Worm (Caenorhabditis elegans) whole organism, L4 larva: ENCODE data around the gene C31H2.3.

ENCODE experiments used
- F44E2.7 ChIP-seq: fragments of 200-800 bp; sonication (Bioruptor generic); IDR thresholded peaks from 2 replicates; pipeline ENCODE4 v2.1.2; 2022; ENCODE audit warnings: missing genetic modification characterization, missing compliant biosample characterization
- T26A8.4 ChIP-seq: fragments of 200-800 bp; sonication (Bioruptor generic); IDR thresholded peaks from 2 replicates; pipeline ENCODE4 v1.3.6; 2022; ENCODE audit warnings: missing genetic modification characterization, missing compliant biosample characterization
- Y105C5A.15 ChIP-seq: fragments of 200-800 bp; sonication (Bioruptor generic); IDR thresholded peaks from 2 replicates; pipeline ENCODE4 v1.3.6; 2022; ENCODE audit warnings: missing genetic modification characterization, missing compliant biosample characterization
- Y48G9A.11 ChIP-seq: fragments of 200-800 bp; sonication (Bioruptor generic); IDR thresholded peaks from 2 replicates; pipeline ENCODE4 v1.3.6; 2022; ENCODE audit warnings: missing genetic modification reagents, missing genetic modification characterization, missing compliant biosample characterization
- Y5F2A.4 ChIP-seq: fragments of 200-800 bp; sonication (Bioruptor generic); optimal IDR thresholded peaks from 2 replicates; lab custom pipeline; 2018; ENCODE audit warnings: mild to moderate bottlenecking, missing genetic modification characterization, missing compliant biosample characterization
- aha-1 ChIP-seq: fragments of 150-350 bp; peaks from one replicate; lab custom pipeline; 2014; ENCODE audit warnings: missing biosample characterization, missing genetic modification characterization
- aly-2 ChIP-seq: sonication (generic microtip); optimal IDR thresholded peaks from 2 replicates; lab custom pipeline; 2018; ENCODE audit warnings: missing biosample characterization, missing genetic modification characterization
- attf-4 ChIP-seq: sonication (generic microtip); optimal IDR thresholded peaks from 3 replicates; lab custom pipeline; 2017; ENCODE audit warnings: missing biosample characterization, missing genetic modification characterization
- ceh-20 ChIP-seq: fragments of 200-800 bp; sonication (Bioruptor generic); IDR thresholded peaks from 2 replicates; pipeline ENCODE4 v1.3.6; 2022; ENCODE audit warnings: missing genetic modification reagents, missing genetic modification characterization, missing compliant biosample characterization
- ceh-32 ChIP-seq: sonication (generic microtip); optimal IDR thresholded peaks from 2 replicates; lab custom pipeline; 2016; ENCODE audit warnings: mild to moderate bottlenecking, missing genetic modification characterization, missing compliant biosample characterization; ENCODE audit not compliant: poor library complexity
- ceh-44 ChIP-seq: fragments of 200-800 bp; sonication (Bioruptor generic); IDR thresholded peaks from 2 replicates; pipeline ENCODE4 v1.3.6; 2022; ENCODE audit warnings: missing genetic modification reagents, missing genetic modification characterization, missing compliant biosample characterization
- daf-16 ChIP-seq, 3 experiments: sonication (generic microtip); optimal IDR thresholded peaks; 2 replicates each; lab custom pipeline; 2016 to 2017; ENCODE audit warnings: missing genetic modification characterization in 3 of 3, missing genetic modification reagents in 3 of 3, mild to moderate bottlenecking in 2 of 3, missing compliant biosample characterization in 2 of 3, missing biosample characterization in 1 of 3, moderate library complexity in 1 of 3
- dmd-9 ChIP-seq: fragments of 200-800 bp; sonication (Bioruptor generic); IDR thresholded peaks from 2 replicates; pipeline ENCODE4 v1.3.6; 2022; ENCODE audit warnings: missing genetic modification reagents, missing genetic modification characterization, missing compliant biosample characterization
- duxl-1 ChIP-seq: sonication (generic microtip); optimal IDR thresholded peaks from 2 replicates; lab custom pipeline; 2016; ENCODE audit warnings: mild to moderate bottlenecking, missing genetic modification characterization, moderate library complexity, missing compliant biosample characterization; ENCODE audit not compliant: poor library complexity
- egl-27 ChIP-seq: sonication (generic microtip); optimal IDR thresholded peaks from 3 replicates; lab custom pipeline; 2017; ENCODE audit warnings: missing biosample characterization, missing genetic modification reagents, missing genetic modification characterization
- egl-43 ChIP-seq: fragments of 200-800 bp; sonication (Bioruptor generic); IDR thresholded peaks from 2 replicates; pipeline ENCODE4 v1.3.6; 2022; ENCODE audit warnings: missing genetic modification reagents, missing genetic modification characterization, missing compliant biosample characterization
- fkh-10 ChIP-seq: fragments of 150-350 bp; optimal IDR thresholded peaks from 2 replicates; lab custom pipeline; 2014; ENCODE audit warnings: missing biosample characterization, missing genetic modification reagents, missing genetic modification characterization
- hlh-11 ChIP-seq: fragments of 200-800 bp; sonication (Bioruptor generic); optimal IDR thresholded peaks from 2 replicates; lab custom pipeline; 2018; ENCODE audit warnings: mild to moderate bottlenecking, missing genetic modification characterization, missing compliant biosample characterization
- hlh-30 ChIP-seq: sonication (generic microtip); optimal IDR thresholded peaks from 2 replicates; lab custom pipeline; 2017; ENCODE audit warnings: antibody characterized with exemption, mild to moderate bottlenecking, missing genetic modification characterization, missing compliant biosample characterization; ENCODE audit not compliant: insufficient read depth
- lin-13 ChIP-seq: fragments of 150-350 bp; optimal IDR thresholded peaks from 2 replicates; lab custom pipeline; 2014; ENCODE audit warnings: missing biosample characterization, missing genetic modification reagents, missing genetic modification characterization
- lin-29 ChIP-seq: fragments of 200-800 bp; sonication (Bioruptor generic); IDR thresholded peaks from 2 replicates; pipeline ENCODE4 v1.3.6; 2022; ENCODE audit warnings: missing genetic modification reagents, missing genetic modification characterization, missing compliant biosample characterization
- lin-38 ChIP-seq: fragments of 200-800 bp; sonication (Bioruptor generic); IDR thresholded peaks from 2 replicates; pipeline ENCODE4 v1.3.6; 2022; ENCODE audit warnings: missing genetic modification reagents, missing genetic modification characterization, missing compliant biosample characterization
- mdt-29 ChIP-seq: fragments of 200-800 bp; sonication (Bioruptor generic); IDR thresholded peaks from 2 replicates; pipeline ENCODE4 v1.3.6; 2022; ENCODE audit warnings: missing genetic modification reagents, missing genetic modification characterization, missing compliant biosample characterization
- mes-2 ChIP-seq: sonication (generic microtip); optimal IDR thresholded peaks from 2 replicates; lab custom pipeline; 2016; ENCODE audit warnings: missing genotype, mild to moderate bottlenecking, missing genetic modification characterization, missing compliant biosample characterization; ENCODE audit not compliant: poor library complexity, severe bottlenecking
- nhr-10 ChIP-seq: fragments of 150-350 bp; optimal IDR thresholded peaks from 2 replicates; lab custom pipeline; 2014; ENCODE audit warnings: missing biosample characterization, missing genetic modification characterization
- nhr-11 ChIP-seq: fragments of 150-350 bp; optimal IDR thresholded peaks from 2 replicates; lab custom pipeline; 2014; ENCODE audit warnings: missing biosample characterization, missing genetic modification characterization
- nhr-76 ChIP-seq: fragments of 150-350 bp; optimal IDR thresholded peaks from 2 replicates; lab custom pipeline; 2014; ENCODE audit warnings: missing biosample characterization, missing genetic modification characterization
- rbr-2 ChIP-seq: sonication (generic microtip); optimal IDR thresholded peaks from 2 replicates; lab custom pipeline; 2016; ENCODE audit warnings: missing genotype, missing genetic modification characterization, missing compliant biosample characterization
- sdz-12 ChIP-seq: fragments of 200-800 bp; sonication (Bioruptor generic); optimal IDR thresholded peaks from 2 replicates; lab custom pipeline; 2018; ENCODE audit warnings: mild to moderate bottlenecking, missing genetic modification characterization, missing compliant biosample characterization
- skn-1 ChIP-seq: fragments of 150-350 bp; optimal IDR thresholded peaks from 2 replicates; lab custom pipeline; 2014; ENCODE audit warnings: missing biosample characterization, missing genetic modification characterization
- spr-3 ChIP-seq: fragments of 200-800 bp; sonication (Bioruptor generic); optimal IDR thresholded peaks from 2 replicates; lab custom pipeline; 2018; ENCODE audit warnings: mild to moderate bottlenecking, missing genetic modification characterization, missing compliant biosample characterization
- tra-1 ChIP-seq: fragments of 200-800 bp; sonication (Bioruptor generic); IDR thresholded peaks from 2 replicates; pipeline ENCODE4 v1.3.6; 2022; ENCODE audit warnings: missing genetic modification reagents, missing genetic modification characterization, missing compliant biosample characterization
- unc-62 ChIP-seq, 3 experiments: fragments of 150-350 bp in 1 of 3; sonication (generic microtip); optimal IDR thresholded peaks in 2 of 3; peaks in 1 of 3; 1 replicate in 1 of 3; 2 replicates in 2 of 3; lab custom pipeline; 2014 to 2017; ENCODE audit warnings: missing biosample characterization in 3 of 3, missing genetic modification characterization in 3 of 3, missing genetic modification reagents in 3 of 3, missing genotype in 1 of 3
- zip-2 ChIP-seq: fragments of 150-350 bp; optimal IDR thresholded peaks from 2 replicates; lab custom pipeline; 2014; ENCODE audit warnings: missing biosample characterization, missing genetic modification characterization

C31H2.3 gene

DNA sequence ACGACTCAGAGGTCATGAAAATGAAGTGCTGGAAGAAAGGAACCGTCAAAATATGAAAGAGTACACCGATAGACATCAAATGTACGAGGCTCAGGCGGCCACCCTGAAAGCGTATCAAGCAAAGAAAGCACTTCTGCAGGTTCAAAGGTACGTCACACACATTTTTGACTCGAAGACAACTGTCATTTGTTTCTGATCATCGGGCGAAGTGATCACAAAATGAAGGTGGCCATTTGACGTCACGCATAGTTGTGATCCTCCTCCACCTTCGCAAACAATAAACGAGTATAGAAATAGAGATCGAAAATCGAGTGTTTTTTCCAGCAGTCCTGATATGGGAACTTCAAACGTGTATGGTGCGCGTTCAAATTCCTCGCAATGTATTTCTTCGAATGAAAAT is 45.1 kb upstream of the C31H2.3 start:
- TF ChIP-seq dmd-9 (GFP tag; lab: Robert Waterston, UW) (no peak), tra-1 (no peak), Y105C5A.15 (no peak), T26A8.4 (GFP tag; lab: Robert Waterston, UW) (no peak), zip-2 (tag; lab: Kevin White, UChicago) (no peak), nhr-76 (tag; lab: Kevin White, UChicago) (no peak), F44E2.7 (no peak), hlh-30 (tag; lab: Kevin White, UChicago) (no peak), duxl-1 (no peak), fkh-10 (no peak), lin-38 (GFP tag; lab: Robert Waterston, UW) (no peak), ceh-32 (no peak), Y48G9A.11 (GFP tag; lab: Robert Waterston, UW) (no peak), ceh-20 (GFP tag; lab: Robert Waterston, UW) (no peak)

DNA sequence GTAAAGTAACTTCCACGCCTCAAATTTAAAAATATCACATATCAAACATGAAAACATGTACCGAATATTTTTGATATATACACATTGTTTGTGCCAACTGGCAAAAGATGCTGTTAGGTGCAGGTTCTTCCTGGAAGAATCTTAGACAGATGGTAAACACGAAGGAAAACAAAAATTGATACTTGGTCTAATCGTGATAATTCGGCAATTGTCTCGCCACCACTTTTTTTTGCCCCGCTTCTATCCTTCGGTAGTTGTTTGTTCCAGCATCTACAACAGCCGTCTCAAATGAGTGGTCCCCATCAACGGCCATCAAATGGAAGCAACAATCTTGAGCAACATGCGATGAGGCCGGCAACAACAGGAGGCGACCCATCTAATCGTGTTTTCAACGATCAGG is 43.3 kb upstream of the C31H2.3 start:
- TF ChIP-seq sdz-12 (GFP tag; lab: Kevin White, UChicago) (no peak), ceh-44 (GFP tag; lab: Robert Waterston, UW) (no peak), egl-43 (GFP tag; lab: Robert Waterston, UW) (no peak), nhr-11 (tag; lab: Kevin White, UChicago) (peak; percentile 19), Y5F2A.4 (GFP tag; lab: Kevin White, UChicago) (no peak), mdt-29 (GFP tag; lab: Robert Waterston, UW) (no peak), attf-4 (no peak), hlh-11 (tag; lab: Kevin White, UChicago) (peak; percentile 17), dmd-9 (GFP tag; lab: Robert Waterston, UW) (no peak), rbr-2 (no peak), daf-16 (GFP tag; optimal IDR thresholded peaks at IDR 0.05; lab: Kevin White, UChicago) (peak in 1 of 2 experiments; percentile 99), daf-16 (tag; optimal IDR thresholded peaks at IDR 0.05; lab: Kevin White, UChicago) (no peak), egl-27 (tag; lab: Kevin White, UChicago) (no peak), spr-3 (GFP tag; lab: Kevin White, UChicago) (no peak), ceh-32 (no peak)

DNA sequence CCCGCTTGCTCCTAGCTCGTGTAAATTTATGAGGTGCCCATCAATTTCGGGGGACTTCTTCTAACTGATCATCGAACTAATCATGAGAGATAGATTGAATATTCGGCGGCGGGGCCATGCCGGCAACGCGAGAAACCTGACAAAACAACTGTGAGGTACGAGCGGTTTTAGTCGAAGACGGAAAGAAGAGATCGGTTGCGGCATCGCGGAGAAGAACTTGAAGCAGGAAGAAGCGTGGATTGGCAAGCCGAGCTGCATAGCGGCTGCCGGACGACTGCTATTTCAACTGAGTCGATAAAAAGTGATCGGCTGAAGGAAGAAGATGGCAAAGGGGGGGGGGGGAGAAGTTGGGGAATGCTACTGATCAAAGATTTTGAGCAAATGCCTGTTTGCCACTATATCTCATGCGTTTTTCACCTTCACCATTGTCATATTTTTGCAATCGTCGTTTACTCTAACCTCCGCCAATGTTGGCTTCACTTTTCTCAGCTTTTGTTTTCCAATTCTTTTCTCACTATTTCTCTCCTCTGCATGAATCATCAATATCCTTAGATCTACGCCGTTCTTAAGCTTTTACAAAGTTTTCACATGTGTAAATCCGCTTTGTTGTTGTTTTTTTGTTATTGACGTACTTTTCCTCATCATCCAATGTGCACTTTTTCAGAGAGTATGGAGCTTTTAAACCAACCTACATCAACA is 41.4 kb upstream of the C31H2.3 start, which contains the start of gene pqn-62:
Gene pqn-62, plus strand, starts transcription at position 649 of the 699 bp plus-strand sequence.
- TF ChIP-seq skn-1 (no peak), hlh-11 (tag; lab: Kevin White, UChicago) (peak; percentile 47), egl-27 (tag; lab: Kevin White, UChicago) (no peak), aha-1 (tag; lab: Kevin White, UChicago) (peak; percentile 74), tra-1 (0 out of 2 replicates have a peak, but pooled peaks have one; percentile 6)
- TF ChIP-seq, all 104 proteins: peak for 3

DNA sequence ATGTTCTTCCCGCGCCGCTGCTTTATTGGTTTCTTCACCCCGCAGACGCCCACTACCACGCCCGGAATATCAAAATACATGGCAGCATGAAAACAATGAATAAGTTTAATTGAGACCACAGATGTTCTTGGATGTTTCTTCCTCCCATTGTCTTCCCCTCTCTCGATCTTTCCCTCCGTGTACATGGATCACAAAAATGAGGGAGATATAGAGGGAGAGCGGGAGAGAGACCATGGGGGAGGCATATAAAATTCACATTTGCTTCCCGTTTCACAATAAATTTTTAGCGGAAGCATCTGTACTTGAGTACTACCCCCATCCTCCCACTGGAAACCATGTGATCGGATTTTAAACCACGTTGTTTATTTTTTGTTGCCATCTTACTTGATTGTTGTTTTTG is 39.2 kb upstream of the C31H2.3 start:
- no peak for TF ChIP-seq aly-2 (tag; lab: Kevin White, UChicago)
- TF ChIP-seq lin-29 (GFP tag; lab: Robert Waterston, UW): no peak
- no peak for TF ChIP-seq mes-2 (tag; lab: Kevin White, UChicago)
- TF ChIP-seq Y48G9A.11 (GFP tag; lab: Robert Waterston, UW): no peak
- TF ChIP-seq nhr-10 (tag; lab: Kevin White, UChicago): no peak
- TF ChIP-seq lin-13 (GFP tag; lab: Kevin White, UChicago): no peak
- TF ChIP-seq unc-62 (GFP tag; optimal IDR thresholded peaks at IDR 0.05 in 1 of 2; lab: Kevin White, UChicago): peak in 1 of 2 experiments; percentile 11
- TF ChIP-seq unc-62 (tag; optimal IDR thresholded peaks at IDR 0.05; lab: Kevin White, UChicago): no peak
